Fruit fly (Drosophila melanogaster) Kc167 (cell line): ENCODE measurements around the gene rn.

ENCODE experiments used
- Myc ChIP-seq: fragments of >200 bp; optimal IDR thresholded peaks from 2 replicates; lab custom pipeline; 2017; ENCODE audit warnings: missing external identifiers
- Sin3A ChIP-seq: fragments of >200 bp; optimal IDR thresholded peaks from 2 replicates; lab custom pipeline; 2018; ENCODE audit warnings: missing external identifiers
- h ChIP-seq: fragments of >200 bp; optimal IDR thresholded peaks from 3 replicates; lab custom pipeline; 2018; ENCODE audit warnings: missing external identifiers
- insv ChIP-seq: fragments of >200 bp; optimal IDR thresholded peaks from 3 replicates; lab custom pipeline; 2018; ENCODE audit warnings: missing external identifiers
- psq ChIP-seq: fragments of >200 bp; optimal IDR thresholded peaks from 2 replicates; lab custom pipeline; 2017; ENCODE audit warnings: missing external identifiers
- ttk ChIP-seq: sonication (Bioruptor generic); optimal IDR thresholded peaks from 2 replicates; lab custom pipeline; 2017; ENCODE audit warnings: missing external identifiers

dm6 chr3R:7285662-7286061, 23.8 kb downstream of the rn start, which contains the start of gene RacGAP84C:
- TF ChIP-seq Myc (no peak), insv (no peak), psq (lab: Kevin White, UChicago) (no peak), ttk (lab: Kevin White, UChicago) (no peak), Sin3A (lab: Kevin White, UChicago) (no peak), h (lab: Kevin White, UChicago) (no peak)
